Worm (Caenorhabditis elegans) whole organism, early embryonic: ENCODE results near the gene F11A10.5.

Experiments used
- F13C5.2 ChIP-seq: sonication (generic microtip); optimal IDR thresholded peaks from 2 replicates; lab custom pipeline; 2017; ENCODE audit warnings: mild to moderate bottlenecking, missing genetic modification characterization, inconsistent platforms, missing compliant biosample characterization
- aly-1 ChIP-seq: sonication (generic microtip); optimal IDR thresholded peaks from 2 replicates; lab custom pipeline; 2016; ENCODE audit warnings: missing genetic modification characterization, missing compliant biosample characterization
- ama-1 ChIP-seq: fragments of 150-350 bp; optimal IDR thresholded peaks from 2 replicates; lab custom pipeline; 2014
- ceh-36 ChIP-seq: sonication (generic microtip); optimal IDR thresholded peaks from 2 replicates; lab custom pipeline; 2016; ENCODE audit warnings: missing genetic modification characterization, inconsistent platforms, missing compliant biosample characterization
- flt-1 ChIP-seq: fragments of 200-800 bp; sonication (Bioruptor generic); IDR thresholded peaks from 2 replicates; pipeline ENCODE4 v1.3.6; 2022; ENCODE audit warnings: missing genetic modification characterization, missing compliant biosample characterization
- hmg-4 ChIP-seq: fragments of 200-800 bp; sonication (Bioruptor generic); optimal IDR thresholded peaks from 2 replicates; lab custom pipeline; 2018; ENCODE audit warnings: mild to moderate bottlenecking, missing genetic modification characterization, missing compliant biosample characterization
- hnd-1 ChIP-seq: sonication (generic microtip); optimal IDR thresholded peaks from 2 replicates; lab custom pipeline; 2016; ENCODE audit warnings: missing genetic modification characterization, missing compliant biosample characterization
- pes-1 ChIP-seq: fragments of 200-800 bp; sonication (Bioruptor generic); IDR thresholded peaks from 2 replicates; pipeline ENCODE4 v1.3.6; 2022; ENCODE audit warnings: missing genetic modification reagents, missing genetic modification characterization, missing compliant biosample characterization
- scrt-1 ChIP-seq: fragments of 200-800 bp; sonication (Bioruptor generic); IDR thresholded peaks from 2 replicates; pipeline ENCODE4 v1.3.6; 2022; ENCODE audit warnings: missing genetic modification characterization, missing compliant biosample characterization
- sea-1 ChIP-seq: fragments of 200-800 bp; sonication (Bioruptor generic); conservative IDR thresholded peaks from 2 replicates; pipeline ENCODE4 v1.3.6; 2022; ENCODE audit warnings: missing genetic modification characterization, missing compliant biosample characterization
- tra-4 ChIP-seq: sonication (generic microtip); optimal IDR thresholded peaks from 2 replicates; lab custom pipeline; 2017; ENCODE audit warnings: missing genetic modification characterization, missing compliant biosample characterization

- TF ChIP-seq flt-1, result no peak
- TF ChIP-seq ama-1 (lab: Kevin White, UChicago), result no peak
- no peak for TF ChIP-seq aly-1 (tag; lab: Kevin White, UChicago)
- no peak for TF ChIP-seq pes-1 (GFP tag; lab: Robert Waterston, UW)
- no peak for TF ChIP-seq F13C5.2
- no peak for TF ChIP-seq ceh-36 (tag; lab: Kevin White, UChicago)
- TF ChIP-seq scrt-1 (GFP tag; lab: Robert Waterston, UW), result no peak
- no peak for TF ChIP-seq hmg-4 (GFP tag; lab: Kevin White, UChicago)
- no peak for TF ChIP-seq sea-1 (GFP tag; lab: Robert Waterston, UW)
- TF ChIP-seq tra-4 (tag; lab: Kevin White, UChicago), result no peak
- TF ChIP-seq hnd-1 (tag; lab: Kevin White, UChicago), result no peak
These were observed 47.3 kb upstream of the F11A10.5 start, which contains the start of gene T12G3.2 for ce11 chrIV:12046524-12047203.
